Fruit fly (Drosophila melanogaster) whole organism, pupa: ENCODE results near the gene CG46509.
"Not testable (repeated sequence)": the region's sequence is repeated elsewhere in the genome, so short reads cannot be mapped to it uniquely, and the experiment has no call there.

Experiments
- CG12605 ChIP-seq: fragments of 200-800 bp; sonication (Bioruptor generic); IDR thresholded peaks from 2 replicates; pipeline ENCODE4 v1.3.6; 2022; ENCODE audit warnings: missing biosample characterization, missing genetic modification characterization
- CG13204 ChIP-seq: fragments of 200-800 bp; sonication (Bioruptor generic); optimal IDR thresholded peaks from 2 replicates; lab custom pipeline; 2018; ENCODE audit warnings: missing biosample characterization, mild to moderate bottlenecking, missing genetic modification characterization, moderate library complexity
- CG17806 ChIP-seq: fragments of 200-800 bp; sonication (Bioruptor generic); optimal IDR thresholded peaks from 2 replicates; lab custom pipeline; 2018; ENCODE audit warnings: missing biosample characterization, mild to moderate bottlenecking, missing genetic modification characterization, moderate library complexity
- CG34367 ChIP-seq: fragments of 200-800 bp; sonication (Bioruptor generic); optimal IDR thresholded peaks from 2 replicates; lab custom pipeline; 2018; ENCODE audit warnings: missing biosample characterization, mild to moderate bottlenecking, missing genetic modification characterization
- CG9948 ChIP-seq: fragments of 200-800 bp; sonication (Bioruptor generic); optimal IDR thresholded peaks from 2 replicates; lab custom pipeline; 2018; ENCODE audit warnings: missing biosample characterization, mild to moderate bottlenecking, missing genetic modification characterization, moderate library complexity
- D1 ChIP-seq: fragments of 200-800 bp; sonication (Bioruptor generic); optimal IDR thresholded peaks from 2 replicates; lab custom pipeline; 2018; ENCODE audit warnings: missing biosample characterization, mild to moderate bottlenecking, missing genetic modification characterization, moderate library complexity
- EcR ChIP-seq: fragments of 200-800 bp; sonication (Bioruptor generic); optimal IDR thresholded peaks from 3 replicates; lab custom pipeline; 2019; ENCODE audit warnings: missing biosample characterization, missing genetic modification characterization, mild to moderate bottlenecking, moderate library complexity, missing genetic modification reagents
- Pif1A ChIP-seq: fragments of 200-800 bp; sonication (Bioruptor generic); optimal IDR thresholded peaks from 3 replicates; lab custom pipeline; 2016; ENCODE audit warnings: missing biosample characterization, missing genetic modification characterization
- Pif1B ChIP-seq: fragments of 200-800 bp; sonication (Bioruptor generic); optimal IDR thresholded peaks from 3 replicates; lab custom pipeline; 2016; ENCODE audit warnings: missing biosample characterization, missing genetic modification characterization
- fd96Ca ChIP-seq: fragments of 200-800 bp; sonication (Bioruptor generic); IDR thresholded peaks from 3 replicates; pipeline ENCODE4 v1.3.6; 2022; ENCODE audit warnings: missing biosample characterization, missing genetic modification characterization
- gl ChIP-seq: fragments of 200-800 bp; sonication (Bioruptor generic); optimal IDR thresholded peaks from 2 replicates; lab custom pipeline; 2018; ENCODE audit warnings: missing biosample characterization, mild to moderate bottlenecking, missing genetic modification characterization
- rn ChIP-seq: fragments of 200-800 bp; sonication (Bioruptor generic); IDR thresholded peaks from 2 replicates; pipeline ENCODE4 v1.3.6; 2022; ENCODE audit warnings: missing biosample characterization, missing genetic modification characterization

DNA sequence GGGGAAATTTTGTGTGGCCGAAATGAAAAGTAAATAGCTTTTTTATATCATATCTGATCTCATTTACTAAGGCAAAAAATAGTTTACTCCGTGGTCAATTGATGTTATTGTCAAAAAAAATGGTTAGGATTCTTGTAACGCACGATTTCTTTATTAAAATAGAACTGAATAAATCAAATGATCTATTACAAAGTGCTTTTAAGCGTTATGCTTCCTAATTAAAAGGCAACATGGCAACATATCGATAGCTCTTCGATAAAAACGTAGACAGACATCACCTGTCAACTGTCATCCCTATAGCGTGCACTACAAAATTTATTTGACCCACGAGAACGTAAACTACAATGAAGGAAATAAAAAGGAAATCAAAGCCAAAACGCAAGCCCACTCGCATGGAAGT, 39.6 kb downstream of the CG46509 start, which contains the start of gene CG46516:
- not testable (repeated sequence) for TF ChIP-seq fd96Ca (GFP tag; lab: Robert Waterston, UW); gl (tag; lab: Kevin White, UChicago); rn (GFP tag; lab: Robert Waterston, UW); CG34367 (tag; lab: Kevin White, UChicago); CG13204 (GFP tag; lab: Kevin White, UChicago); D1 (tag; lab: Kevin White, UChicago); CG17806 (tag; lab: Kevin White, UChicago); EcR; Pif1B (GFP tag; lab: Kevin White, UChicago); Pif1A (GFP tag; lab: Kevin White, UChicago); CG12605 (GFP tag; lab: Robert Waterston, UW); CG9948
